Fruit fly (Drosophila melanogaster) whole organism, embryonic: ENCODE data around the gene syd.

Experiments
- Abd-B ChIP-seq: fragments of 200-800 bp; sonication (Bioruptor generic); optimal IDR thresholded peaks from 2 replicates; lab custom pipeline; 2018; ENCODE audit warnings: missing biosample characterization, mild to moderate bottlenecking, missing genetic modification characterization, moderate library complexity
- Antp ChIP-seq: fragments of 200-800 bp; sonication (Bioruptor generic); optimal IDR thresholded peaks from 3 replicates; lab custom pipeline; 2016; ENCODE audit warnings: missing biosample characterization, missing genetic modification characterization
- Asciz ChIP-seq: fragments of 200-800 bp; sonication (Bioruptor generic); optimal IDR thresholded peaks from 2 replicates; lab custom pipeline; 2017; ENCODE audit warnings: missing biosample characterization, mild to moderate bottlenecking, missing genetic modification characterization, missing genetic modification reagents
- B-H2 ChIP-seq: fragments of 200-800 bp; sonication (Bioruptor generic); optimal IDR thresholded peaks from 2 replicates; lab custom pipeline; 2018; ENCODE audit warnings: missing biosample characterization, mild to moderate bottlenecking, missing genetic modification characterization
- CG1024 ChIP-seq: fragments of 200-800 bp; sonication (Bioruptor generic); IDR thresholded peaks from 2 replicates; pipeline ENCODE4 v1.3.6; 2022; ENCODE audit warnings: missing biosample characterization, missing genetic modification characterization
- CG10462 ChIP-seq: fragments of 200-800 bp; sonication (Bioruptor generic); optimal IDR thresholded peaks from 2 replicates; lab custom pipeline; 2016; ENCODE audit warnings: missing biosample characterization, missing genetic modification characterization
- CG11093 ChIP-seq: fragments of 200-800 bp; sonication (Bioruptor generic); IDR thresholded peaks from 3 replicates; pipeline ENCODE4 v1.3.6; 2022; ENCODE audit warnings: missing biosample characterization, missing genetic modification characterization
- CG11247 ChIP-seq: fragments of 200-800 bp; sonication (Bioruptor generic); IDR thresholded peaks from 2 replicates; pipeline ENCODE4 v1.3.6; 2022; ENCODE audit warnings: missing biosample characterization, missing genetic modification characterization
- CG11560 ChIP-seq: fragments of 200-800 bp; sonication (Bioruptor generic); IDR thresholded peaks from 3 replicates; pipeline ENCODE4 v1.3.6; 2022; ENCODE audit warnings: missing biosample characterization, missing genetic modification characterization
- CG12236 ChIP-seq: fragments of 200-800 bp; sonication (Bioruptor generic); optimal IDR thresholded peaks from 2 replicates; lab custom pipeline; 2016; ENCODE audit warnings: missing biosample characterization, missing genetic modification characterization
- CG12299 ChIP-seq: fragments of 200-800 bp; sonication (Bioruptor generic); optimal IDR thresholded peaks from 2 replicates; lab custom pipeline; 2018; ENCODE audit warnings: missing biosample characterization, mild to moderate bottlenecking, missing genetic modification characterization
- CG13296 ChIP-seq: fragments of 200-800 bp; sonication (Bioruptor generic); optimal IDR thresholded peaks from 3 replicates; lab custom pipeline; 2018; ENCODE audit warnings: missing biosample characterization, mild to moderate bottlenecking, missing genetic modification characterization
- CG13775 ChIP-seq: fragments of 200-800 bp; sonication (Bioruptor generic); optimal IDR thresholded peaks from 3 replicates; lab custom pipeline; 2017; ENCODE audit warnings: missing biosample characterization, mild to moderate bottlenecking, missing genetic modification characterization
- CG1647 ChIP-seq: fragments of 200-800 bp; sonication (Bioruptor generic); optimal IDR thresholded peaks from 3 replicates; lab custom pipeline; 2016; ENCODE audit warnings: missing biosample characterization, missing genetic modification characterization
- CG17385 ChIP-seq: fragments of 200-800 bp; sonication (Bioruptor generic); optimal IDR thresholded peaks from 3 replicates; lab custom pipeline; 2018; ENCODE audit warnings: missing biosample characterization, mild to moderate bottlenecking, missing genetic modification characterization
- CG18262 ChIP-seq: fragments of 200-800 bp; optimal IDR thresholded peaks from 3 replicates; lab custom pipeline; 2019; ENCODE audit warnings: missing biosample characterization, mild to moderate bottlenecking, missing genetic modification characterization, moderate library complexity
- CG32532 ChIP-seq: fragments of 200-800 bp; sonication (Bioruptor generic); IDR thresholded peaks from 2 replicates; pipeline ENCODE4 v1.3.6; 2022; ENCODE audit warnings: missing biosample characterization, missing genetic modification characterization
- CG32772 ChIP-seq: fragments of 200-800 bp; sonication (Bioruptor generic); IDR thresholded peaks from 2 replicates; pipeline ENCODE4 v1.3.6; 2022; ENCODE audit warnings: missing biosample characterization, missing genetic modification characterization
- CG3407 ChIP-seq: fragments of 200-800 bp; sonication (Bioruptor generic); optimal IDR thresholded peaks from 2 replicates; lab custom pipeline; 2018; ENCODE audit warnings: missing biosample characterization, mild to moderate bottlenecking, missing genetic modification characterization
- CG6254 ChIP-seq: fragments of 200-800 bp; sonication (Bioruptor generic); optimal IDR thresholded peaks from 3 replicates; lab custom pipeline; 2017; ENCODE audit warnings: mild to moderate bottlenecking, missing biosample characterization, missing genetic modification reagents, missing genetic modification characterization
- CG8290 ChIP-seq, 3 experiments: fragments of 200-800 bp; sonication (Bioruptor generic); optimal IDR thresholded peaks; 2 replicates each; lab custom pipeline; 2016 to 2019; ENCODE audit warnings: missing biosample characterization in 3 of 3, missing genetic modification characterization in 3 of 3, mild to moderate bottlenecking in 2 of 3, moderate library complexity in 1 of 3
- Ets65A ChIP-seq: fragments of 200-800 bp; sonication (Bioruptor generic); peaks from one replicate; lab custom pipeline; 2016; ENCODE audit warnings: missing biosample characterization, missing genetic modification characterization
- H15 ChIP-seq: fragments of 200-800 bp; sonication (Bioruptor generic); IDR thresholded peaks from 3 replicates; pipeline ENCODE4 v1.3.6; 2022; ENCODE audit warnings: missing biosample characterization, missing genetic modification characterization
- HLH54F ChIP-seq: fragments of 200-800 bp; sonication (Bioruptor generic); optimal IDR thresholded peaks from 3 replicates; lab custom pipeline; 2016; ENCODE audit warnings: missing biosample characterization, missing genetic modification characterization
- Hey ChIP-seq: fragments of 200-800 bp; sonication (Bioruptor generic); optimal IDR thresholded peaks from 3 replicates; lab custom pipeline; 2018; ENCODE audit warnings: missing biosample characterization, mild to moderate bottlenecking, missing genetic modification characterization
- Hmr ChIP-seq: fragments of 200-800 bp; sonication (Bioruptor generic); optimal IDR thresholded peaks from 3 replicates; lab custom pipeline; 2017; ENCODE audit warnings: mild to moderate bottlenecking, missing biosample characterization, missing genetic modification reagents, missing genetic modification characterization
- MESR4 ChIP-seq: fragments of 200-800 bp; sonication (Bioruptor generic); optimal IDR thresholded peaks from 2 replicates; lab custom pipeline; 2018; ENCODE audit warnings: missing biosample characterization, mild to moderate bottlenecking, missing genetic modification characterization, moderate library complexity
- Mad ChIP-seq: fragments of 200-800 bp; sonication (Bioruptor generic); optimal IDR thresholded peaks from 2 replicates; lab custom pipeline; 2016; ENCODE audit warnings: missing biosample characterization, missing genetic modification characterization
- Myb ChIP-seq: fragments of 200-800 bp; sonication (Bioruptor generic); optimal IDR thresholded peaks from 2 replicates; lab custom pipeline; 2016; ENCODE audit warnings: missing biosample characterization, missing genetic modification characterization
- Rfx ChIP-seq: fragments of 200-800 bp; sonication (Bioruptor generic); IDR thresholded peaks from 2 replicates; pipeline ENCODE4 v1.3.6; 2022; ENCODE audit warnings: missing biosample characterization, missing genetic modification characterization
- Trl ChIP-seq, 3 experiments: fragments of >200 bp in 2 of 3; fragments of 200-800 bp in 1 of 3; sonication (Bioruptor generic) in 1 of 3; optimal IDR thresholded peaks; 2 replicates in 1 of 3; 3 replicates in 2 of 3; lab custom pipeline; 2016 to 2017; ENCODE audit warnings: missing biosample characterization in 1 of 3, missing genetic modification characterization in 1 of 3
- ase ChIP-seq: fragments of 200-800 bp; sonication (Bioruptor generic); IDR thresholded peaks from 3 replicates; pipeline ENCODE4 v1.3.6; 2022; ENCODE audit warnings: missing biosample characterization, missing genetic modification characterization
- ash1 ChIP-seq: fragments of 200-800 bp; sonication (Bioruptor generic); optimal IDR thresholded peaks from 2 replicates; lab custom pipeline; 2018; ENCODE audit warnings: missing biosample characterization, mild to moderate bottlenecking, missing genetic modification characterization
- az2 ChIP-seq: fragments of 200-800 bp; sonication (Bioruptor generic); optimal IDR thresholded peaks from 3 replicates; lab custom pipeline; 2016; ENCODE audit warnings: missing biosample characterization, missing genetic modification characterization
- dm ChIP-seq: fragments of 200-800 bp; sonication (Bioruptor generic); optimal IDR thresholded peaks from 3 replicates; lab custom pipeline; 2016; ENCODE audit warnings: missing biosample characterization, missing genetic modification characterization
- ewg ChIP-seq: fragments of 200-800 bp; sonication (Bioruptor generic); optimal IDR thresholded peaks from 3 replicates; lab custom pipeline; 2017; ENCODE audit warnings: mild to moderate bottlenecking, missing biosample characterization, missing genetic modification reagents, missing genetic modification characterization
- exex ChIP-seq: fragments of 200-800 bp; sonication (Bioruptor generic); optimal IDR thresholded peaks from 4 replicates; lab custom pipeline; 2018; ENCODE audit warnings: missing biosample characterization, mild to moderate bottlenecking, missing genetic modification characterization, moderate library complexity
- gsb-n ChIP-seq: fragments of 200-800 bp; sonication (Bioruptor generic); optimal IDR thresholded peaks from 3 replicates; lab custom pipeline; 2018; ENCODE audit warnings: missing biosample characterization, mild to moderate bottlenecking, missing genetic modification characterization
- lola ChIP-seq, 3 experiments: fragments of >200 bp in 2 of 3; fragments of 200-800 bp in 1 of 3; sonication (Bioruptor generic) in 1 of 3; optimal IDR thresholded peaks; 2 replicates each; lab custom pipeline; 2017 to 2019; ENCODE audit warnings: missing biosample characterization in 3 of 3, missing genetic modification characterization in 3 of 3, mild to moderate bottlenecking in 1 of 3, moderate library complexity in 1 of 3
- nmo ChIP-seq: fragments of 200-800 bp; sonication (Bioruptor generic); optimal IDR thresholded peaks from 2 replicates; lab custom pipeline; 2018; ENCODE audit warnings: missing biosample characterization, mild to moderate bottlenecking, missing genetic modification characterization, moderate library complexity
- odd ChIP-seq: fragments of 200-800 bp; sonication (Bioruptor generic); optimal IDR thresholded peaks from 2 replicates; lab custom pipeline; 2017; ENCODE audit warnings: missing biosample characterization, mild to moderate bottlenecking, missing genetic modification characterization
- phol ChIP-seq: fragments of 200-800 bp; sonication (Bioruptor generic); optimal IDR thresholded peaks from 3 replicates; lab custom pipeline; 2018; ENCODE audit warnings: missing biosample characterization, mild to moderate bottlenecking, missing genetic modification characterization, moderate library complexity
- pzg ChIP-seq: fragments of 200-800 bp; sonication (Bioruptor generic); optimal IDR thresholded peaks from 3 replicates; lab custom pipeline; 2018; ENCODE audit warnings: missing biosample characterization, mild to moderate bottlenecking, missing genetic modification characterization, moderate library complexity
- salm ChIP-seq: fragments of 200-800 bp; sonication (Bioruptor generic); optimal IDR thresholded peaks from 2 replicates; lab custom pipeline; 2018; ENCODE audit warnings: missing biosample characterization, mild to moderate bottlenecking, missing genetic modification characterization
- sens ChIP-seq: fragments of 200-800 bp; sonication (Bioruptor generic); peaks from one replicate; lab custom pipeline; 2016; ENCODE audit warnings: missing biosample characterization, missing genetic modification characterization
- sima ChIP-seq: fragments of 200-800 bp; sonication (Bioruptor generic); optimal IDR thresholded peaks from 2 replicates; lab custom pipeline; 2016; ENCODE audit warnings: missing biosample characterization, missing genetic modification characterization
- sisA ChIP-seq: fragments of 200-800 bp; sonication (Bioruptor generic); IDR thresholded peaks from 2 replicates; pipeline ENCODE4 v1.3.6; 2022; ENCODE audit warnings: missing biosample characterization, missing genetic modification characterization
- slou ChIP-seq: fragments of 200-800 bp; sonication (Bioruptor generic); optimal IDR thresholded peaks from 3 replicates; lab custom pipeline; 2016; ENCODE audit warnings: missing biosample characterization, missing genetic modification characterization
- stc ChIP-seq: fragments of 200-800 bp; sonication (Bioruptor generic); IDR thresholded peaks from 2 replicates; pipeline ENCODE4 v1.3.6; 2022; ENCODE audit warnings: missing biosample characterization, missing genetic modification characterization
- stwl ChIP-seq: fragments of 200-800 bp; sonication (Bioruptor generic); optimal IDR thresholded peaks from 3 replicates; lab custom pipeline; 2018; ENCODE audit warnings: missing biosample characterization, mild to moderate bottlenecking, missing genetic modification characterization, moderate library complexity
- usp ChIP-seq: fragments of >200 bp; optimal IDR thresholded peaks from 2 replicates; lab custom pipeline; 2017; ENCODE audit warnings: missing biosample characterization, missing genetic modification characterization

The syd gene

dm6 chr3L:7882105-7882504, 53.8 kb downstream of the syd start (continued):
- TF ChIP-seq CG3407 (peak; percentile 15), slou (GFP tag; lab: Kevin White, UChicago) (no peak), odd (GFP tag; lab: Kevin White, UChicago) (peak; percentile 79), Abd-B (GFP tag; lab: Kevin White, UChicago) (no peak), CG18262 (tag; lab: Kevin White, UChicago) (no peak), ase (GFP tag; lab: Robert Waterston, UW) (no peak), sisA (GFP tag; lab: Robert Waterston, UW) (no peak), CG11560 (tag; lab: Robert Waterston, UW) (no peak), CG6254 (GFP tag; lab: Kevin White, UChicago) (peak; percentile 45), CG12236 (no peak), Trl (optimal IDR thresholded peaks at IDR 0.05; lab: Kevin White, UChicago) (no peak), Trl (GFP tag; optimal IDR thresholded peaks at IDR 0.05; lab: Kevin White, UChicago) (peak; percentile 27), Myb (no peak), CG13775 (GFP tag; lab: Kevin White, UChicago) (peak; percentile 15), CG13296 (GFP tag; lab: Kevin White, UChicago) (peak; percentile 77), H15 (GFP tag; lab: Robert Waterston, UW) (no peak), CG1647 (GFP tag; lab: Kevin White, UChicago) (no peak), Antp (GFP tag; lab: Kevin White, UChicago) (no peak), CG32772 (no peak), sens (GFP tag; lab: Kevin White, UChicago) (no peak), stwl (tag; lab: Kevin White, UChicago) (no peak), CG11247 (GFP tag; lab: Robert Waterston, UW) (peak; percentile 52; the same call in 1 of the 2 replicates), CG1024 (GFP tag; lab: Robert Waterston, UW) (peak; percentile 23; the same call in 1 of the 2 replicates), sima (GFP tag; lab: Kevin White, UChicago) (no peak), Ets65A (no peak), MESR4 (no peak), ewg (GFP tag; lab: Kevin White, UChicago) (peak; percentile 1), B-H2 (peak; percentile 31), salm (no peak), Hmr (GFP tag; lab: Kevin White, UChicago) (peak; percentile 86), CG17385 (GFP tag; lab: Kevin White, UChicago) (peak; percentile 53), gsb-n (tag; lab: Kevin White, UChicago) (peak; percentile 11), stc (GFP tag; lab: Robert Waterston, UW) (peak; percentile 35; the same call in 1 of the 2 replicates), CG32532 (no peak; the same call in 1 of the 2 replicates), CG11093 (GFP tag; lab: Robert Waterston, UW) (no peak; the same call in 2 of the 3 replicates), lola (GFP tag; optimal IDR thresholded peaks at IDR 0.05; lab: Kevin White, UChicago) (no peak), pzg (GFP tag; lab: Kevin White, UChicago) (no peak), Asciz (GFP tag; lab: Kevin White, UChicago) (peak; percentile 81), usp (GFP tag; lab: Kevin White, UChicago) (no peak), phol (no peak), CG10462 (no peak), CG12299 (peak; percentile 68), HLH54F (GFP tag; lab: Kevin White, UChicago) (no peak), az2 (GFP tag; lab: Kevin White, UChicago) (no peak), CG8290 (GFP tag; optimal IDR thresholded peaks at IDR 0.05; lab: Kevin White, UChicago) (no peak), CG8290 (tag; optimal IDR thresholded peaks at IDR 0.05; lab: Kevin White, UChicago) (peak in 1 of 2 experiments; percentile 91), ash1 (peak; percentile 39), exex (peak; percentile 53), nmo (GFP tag; lab: Kevin White, UChicago) (no peak), dm (GFP tag; lab: Kevin White, UChicago) (no peak), Rfx (GFP tag; lab: Robert Waterston, UW) (peak; percentile 73; the same call in 1 of the 2 replicates), Mad (GFP tag; lab: Kevin White, UChicago) (peak; percentile 18), Hey (peak; percentile 33)
